Worm (Caenorhabditis elegans) whole organism, young adult: ENCODE data around the gene olrn-1.

Source experiments
- K11D2.4 ChIP-seq: fragments of 200-800 bp; sonication (Bioruptor generic); IDR thresholded peaks from 2 replicates; pipeline ENCODE4 v1.3.6; 2022; ENCODE audit warnings: missing genetic modification reagents, missing genetic modification characterization, missing compliant biosample characterization
- attf-5 ChIP-seq: fragments of 200-800 bp; sonication (Bioruptor generic); optimal IDR thresholded peaks from 2 replicates; lab custom pipeline; 2018; ENCODE audit warnings: mild to moderate bottlenecking, missing genetic modification characterization, missing compliant biosample characterization
- chd-7 ChIP-seq: sonication (generic microtip); optimal IDR thresholded peaks from 2 replicates; lab custom pipeline; 2016; ENCODE audit warnings: mild to moderate bottlenecking, missing genetic modification characterization, moderate library complexity, missing compliant biosample characterization
- efl-1 ChIP-seq: fragments of 150-350 bp; optimal IDR thresholded peaks from 2 replicates; lab custom pipeline; 2014; ENCODE audit warnings: missing biosample characterization, missing genetic modification reagents, missing genetic modification characterization
- madf-3 ChIP-seq: fragments of 200-800 bp; sonication (Bioruptor generic); IDR thresholded peaks from 2 replicates; pipeline ENCODE4 v1.3.6; 2022; ENCODE audit warnings: missing genetic modification reagents, missing genetic modification characterization, missing compliant biosample characterization
- sea-2 ChIP-seq: fragments of 200-800 bp; sonication (Bioruptor generic); IDR thresholded peaks from 2 replicates; pipeline ENCODE4 v1.3.6; 2022; ENCODE audit warnings: missing genetic modification characterization, missing compliant biosample characterization

DNA sequence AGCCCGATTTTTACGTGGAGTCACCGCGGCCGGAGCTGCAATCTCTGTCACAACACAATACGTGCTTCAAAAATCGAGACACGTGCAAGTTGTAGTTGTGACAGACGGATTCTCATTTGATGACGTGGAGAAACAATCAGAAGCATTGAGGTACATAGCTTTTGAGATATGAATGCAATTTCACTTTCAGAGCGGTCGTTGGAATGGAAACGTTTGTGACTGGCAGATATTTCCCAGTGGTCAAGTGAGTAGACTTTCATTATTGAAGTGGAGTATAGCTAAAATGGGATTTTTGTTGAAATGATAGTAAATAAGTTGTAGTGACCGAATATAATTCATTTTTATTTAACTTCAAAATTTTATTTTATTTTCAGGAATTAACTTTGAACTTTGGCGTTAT is 46.4 kb upstream of the olrn-1 start:
- TF ChIP-seq chd-7 (tag; lab: Kevin White, UChicago) (no peak), madf-3 (GFP tag; lab: Robert Waterston, UW) (no peak), attf-5 (GFP tag; lab: Kevin White, UChicago) (no peak), sea-2 (GFP tag; lab: Robert Waterston, UW) (no peak), efl-1 (no peak), K11D2.4 (GFP tag; lab: Robert Waterston, UW) (no peak)
